Fruit fly (Drosophila melanogaster): ENCODE data around the gene CG9701.

CG9701 gene

dm6 chr3L:16760274-16760673 is 26.9 kb downstream of the CG9701 start (continued):
- TF ChIP-seq cato (GFP tag; optimal IDR thresholded peaks at IDR 0.05; ENCODE audit: borderline replicate concordance), result no peak
- TF ChIP-seq Fer2 (tag; optimal IDR thresholded peaks at IDR 0.05), result no peak
- TF ChIP-seq CoRest (tag; optimal IDR thresholded peaks at IDR 0.05), result peak; percentile 33
- TF ChIP-seq bsh (GFP tag; optimal IDR thresholded peaks at IDR 0.05), result peak in 1 of 2 experiments; percentile 81
- TF ChIP-seq ac (GFP tag; optimal IDR thresholded peaks at IDR 0.05), result no peak
- peak; percentile 11 for TF ChIP-seq trem (tag; optimal IDR thresholded peaks at IDR 0.05)
- TF ChIP-seq CG1603 (tag; optimal IDR thresholded peaks at IDR 0.05), result peak; percentile 69
- no peak for TF ChIP-seq CHES-1-like (GFP tag; optimal IDR thresholded peaks at IDR 0.05)
- peak; percentile 21 for TF ChIP-seq CG4820 (GFP tag; optimal IDR thresholded peaks at IDR 0.05)
- TF ChIP-seq Mrtf (GFP tag; IDR thresholded peaks at IDR 0.05), result no peak
- no peak for TF ChIP-seq CG8290 (GFP tag; optimal IDR thresholded peaks at IDR 0.05)
- TF ChIP-seq CG8290 (tag; optimal IDR thresholded peaks at IDR 0.05), result peak in 1 of 2 experiments; percentile 45
- TF ChIP-seq Doc2 (GFP tag; IDR thresholded peaks at IDR 0.05), result no peak
- TF ChIP-seq Dfd (GFP tag; optimal IDR thresholded peaks at IDR 0.05), result no peak
- TF ChIP-seq crp (GFP tag; optimal IDR thresholded peaks at IDR 0.05), result no peak
- TF ChIP-seq sim (GFP tag; IDR thresholded peaks at IDR 0.05), result no peak
- peak; percentile 43; the same call in 1 of the 2 replicates for TF ChIP-seq Ptx1 (GFP tag; IDR thresholded peaks at IDR 0.05)
- TF ChIP-seq bcd (GFP tag; optimal IDR thresholded peaks at IDR 0.05), result peak; percentile 9
- no peak for TF ChIP-seq CG8359 (GFP tag; optimal IDR thresholded peaks at IDR 0.05; ENCODE audit: borderline replicate concordance)
- no peak for TF ChIP-seq Dad (GFP tag; optimal IDR thresholded peaks at IDR 0.05)
- TF ChIP-seq Drgx (GFP tag; IDR thresholded peaks at IDR 0.05), result no peak
- TF ChIP-seq CG12769 (tag; optimal IDR thresholded peaks at IDR 0.05), result peak; percentile 44
- no peak for TF ChIP-seq sc (optimal IDR thresholded peaks at IDR 0.05)
- peak; percentile 36 for TF ChIP-seq sc (GFP tag; optimal IDR thresholded peaks at IDR 0.05)
- peak; percentile 7 for TF ChIP-seq CG12942 (GFP tag; optimal IDR thresholded peaks at IDR 0.05)
- no peak for TF ChIP-seq Opbp (GFP tag; IDR thresholded peaks at IDR 0.05; ENCODE audit: partially characterized antibody)
- no peak for TF ChIP-seq br (optimal IDR thresholded peaks at IDR 0.05)
- peak; percentile 33 for TF ChIP-seq CG2202 (tag; optimal IDR thresholded peaks at IDR 0.05)
- peak; percentile 39 for TF ChIP-seq D19A (tag; optimal IDR thresholded peaks at IDR 0.05)
- no peak for TF ChIP-seq HLH4C (GFP tag; IDR thresholded peaks at IDR 0.05; ENCODE audit: partially characterized antibody)
- TF ChIP-seq dmrt11E (tag; optimal IDR thresholded peaks at IDR 0.05), result peak; percentile 55
- no peak for TF ChIP-seq insv (GFP tag; optimal IDR thresholded peaks at IDR 0.05)
- no peak for TF ChIP-seq Nf-YB (GFP tag; optimal IDR thresholded peaks at IDR 0.05)
- 0 out of 3 replicates have a peak, but pooled peaks have one; percentile 45 for TF ChIP-seq ci (GFP tag; IDR thresholded peaks at IDR 0.05)
- no peak for TF ChIP-seq E2f2 (GFP tag; IDR thresholded peaks at IDR 0.05)
- peak; percentile 57 for TF ChIP-seq CG18262 (tag; optimal IDR thresholded peaks at IDR 0.05)
- peak; percentile 18 for TF ChIP-seq CG12071 (GFP tag; optimal IDR thresholded peaks at IDR 0.05)
- TF ChIP-seq Hmx (GFP tag; optimal IDR thresholded peaks at IDR 0.05), result no peak
- peak; percentile 30 for TF ChIP-seq jumu (GFP tag; optimal IDR thresholded peaks at IDR 0.05)
- TF ChIP-seq CG7839 (tag; optimal IDR thresholded peaks at IDR 0.05), result peak; percentile 52
- peak; percentile 8 for TF ChIP-seq Bteb2 (GFP tag; optimal IDR thresholded peaks at IDR 0.05)
- TF ChIP-seq CG12155 (GFP tag; optimal IDR thresholded peaks at IDR 0.05), result no peak
- peak; percentile 14 for TF ChIP-seq pb (GFP tag; optimal IDR thresholded peaks at IDR 0.05)
- no peak for TF ChIP-seq fd3F (GFP tag; optimal IDR thresholded peaks at IDR 0.05)
- TF ChIP-seq Sox102F (GFP tag; optimal IDR thresholded peaks at IDR 0.05), result peak; percentile 63
- TF ChIP-seq kni (GFP tag; optimal IDR thresholded peaks at IDR 0.05), result no peak
- TF ChIP-seq grau (tag; optimal IDR thresholded peaks at IDR 0.05), result peak; percentile 44
- TF ChIP-seq Hr39 (optimal IDR thresholded peaks at IDR 0.05), result no peak
- TF ChIP-seq Xbp1 (GFP tag; optimal IDR thresholded peaks at IDR 0.05), result peak; percentile 51
- peak; percentile 8 for TF ChIP-seq CG1602 (GFP tag; optimal IDR thresholded peaks at IDR 0.05)
- TF ChIP-seq MBD-R2 (GFP tag; IDR thresholded peaks at IDR 0.05), result no peak
- TF ChIP-seq unpg (GFP tag; optimal IDR thresholded peaks at IDR 0.05), result peak; percentile 46
